Fruit fly (Drosophila melanogaster): ENCODE results near the gene Grx1.

Grx1 gene

dm6 chr3L:18901411-18901810 is 32.4 kb downstream of the Grx1 start, which contains the start of the genes arx and CG6843 (continued):
- no peak for TF ChIP-seq crc (GFP tag; optimal IDR thresholded peaks at IDR 0.05)
- TF ChIP-seq Ptx1 (GFP tag; IDR thresholded peaks at IDR 0.05), result no peak
- TF ChIP-seq D19A (tag; optimal IDR thresholded peaks at IDR 0.05), result no peak
- TF ChIP-seq croc (GFP tag; conservative IDR thresholded peaks at IDR 0.05), result no peak
- no peak for TF ChIP-seq Max (GFP tag; optimal IDR thresholded peaks at IDR 0.05)
- peak; percentile 91 for TF ChIP-seq CG16813 (GFP tag; IDR thresholded peaks at IDR 0.05; ENCODE audit: partially characterized antibody)
- TF ChIP-seq tna (GFP tag; IDR thresholded peaks at IDR 0.05; ENCODE audit: partially characterized antibody), result peak; percentile 88
- TF ChIP-seq CG5245 (GFP tag; optimal IDR thresholded peaks at IDR 0.05), result no peak
- no peak for TF ChIP-seq dmrt11E (tag; optimal IDR thresholded peaks at IDR 0.05)
- peak; percentile 93 for TF ChIP-seq CG6791 (GFP tag; IDR thresholded peaks at IDR 0.05; ENCODE audit: partially characterized antibody)
- peak; percentile 92 for TF ChIP-seq Scr (GFP tag; IDR thresholded peaks at IDR 0.05; ENCODE audit: partially characterized antibody)
- TF ChIP-seq CG1233 (GFP tag; optimal IDR thresholded peaks at IDR 0.05), result no peak
- TF ChIP-seq tup (GFP tag; optimal IDR thresholded peaks at IDR 0.05), result no peak
- TF ChIP-seq CG6765 (GFP tag; optimal IDR thresholded peaks at IDR 0.05), result no peak
- TF ChIP-seq exex (tag; optimal IDR thresholded peaks at IDR 0.05), result no peak
- TF ChIP-seq az2 (GFP tag; optimal IDR thresholded peaks at IDR 0.05), result no peak
- TF ChIP-seq unc-4 (GFP tag; IDR thresholded peaks at IDR 0.05; ENCODE audit: partially characterized antibody), result peak; percentile 94
- TF ChIP-seq gt (GFP tag; IDR thresholded peaks at IDR 0.05), result no peak
- TF ChIP-seq CG16863 (GFP tag; optimal IDR thresholded peaks at IDR 0.05), result no peak
- TF ChIP-seq Atf3 (GFP tag; optimal IDR thresholded peaks at IDR 0.05), result no peak
- peak; percentile 64 for TF ChIP-seq CG17186 (GFP tag; optimal IDR thresholded peaks at IDR 0.05)
- TF ChIP-seq CG2678 (tag; optimal IDR thresholded peaks at IDR 0.05), result no peak
- no peak for TF ChIP-seq Side (GFP tag; optimal IDR thresholded peaks at IDR 0.05)
- no peak for TF ChIP-seq CG12071 (GFP tag; optimal IDR thresholded peaks at IDR 0.05)
- TF ChIP-seq Dref (GFP tag; IDR thresholded peaks at IDR 0.05), result peak; percentile 86
- no peak for TF ChIP-seq vfl (GFP tag; optimal IDR thresholded peaks at IDR 0.05)
- no peak for TF ChIP-seq Lpt (GFP tag; optimal IDR thresholded peaks at IDR 0.05)
- no peak for TF ChIP-seq H15 (GFP tag; IDR thresholded peaks at IDR 0.05)
- no peak for TF ChIP-seq Asciz (GFP tag; optimal IDR thresholded peaks at IDR 0.05)
- no peak for TF ChIP-seq CG13123 (GFP tag; optimal IDR thresholded peaks at IDR 0.05)
- TF ChIP-seq NC2β (GFP tag; optimal IDR thresholded peaks at IDR 0.05), result no peak
- TF ChIP-seq CG7786 (GFP tag; optimal IDR thresholded peaks at IDR 0.05), result no peak
- peak; percentile 13; the same call in 1 of the 3 replicates for TF ChIP-seq CG2199 (GFP tag; IDR thresholded peaks at IDR 0.05)
- TF ChIP-seq CG15514 (GFP tag; optimal IDR thresholded peaks at IDR 0.05), result peak; percentile 51
- no peak for TF ChIP-seq salm (tag; optimal IDR thresholded peaks at IDR 0.05)
- TF ChIP-seq dan (GFP tag; IDR thresholded peaks at IDR 0.05), result no peak
- peak; percentile 53 for TF ChIP-seq CG30020 (tag; optimal IDR thresholded peaks at IDR 0.05)
- no peak for TF ChIP-seq CG2875 (GFP tag; optimal IDR thresholded peaks at IDR 0.05)
- no peak for TF ChIP-seq tll (GFP tag; optimal IDR thresholded peaks at IDR 0.05)
- TF ChIP-seq CG10654 (GFP tag; optimal IDR thresholded peaks at IDR 0.05), result no peak
- no peak for TF ChIP-seq CG4404 (GFP tag; IDR thresholded peaks at IDR 0.05)
- no peak for TF ChIP-seq CG10147 (GFP tag; optimal IDR thresholded peaks at IDR 0.05)
- no peak for TF ChIP-seq dimm (GFP tag; IDR thresholded peaks at IDR 0.05)
- TF ChIP-seq bbx (GFP tag; IDR thresholded peaks at IDR 0.05; ENCODE audit: partially characterized antibody), result peak; percentile 92
- no peak for TF ChIP-seq CG7745 (tag; optimal IDR thresholded peaks at IDR 0.05)
- no peak for TF ChIP-seq CG4820 (GFP tag; optimal IDR thresholded peaks at IDR 0.05)
- peak; percentile 70 for TF ChIP-seq trem (tag; optimal IDR thresholded peaks at IDR 0.05)
- TF ChIP-seq CG3847 (GFP tag; IDR thresholded peaks at IDR 0.05), result peak; percentile 52; the same call in 1 of the 2 replicates
- TF ChIP-seq HLH3B (GFP tag; IDR thresholded peaks at IDR 0.05), result no peak
- TF ChIP-seq CG8924 (tag; optimal IDR thresholded peaks at IDR 0.05), result no peak
- TF ChIP-seq CG12744 (GFP tag; optimal IDR thresholded peaks at IDR 0.05), result no peak
